Fruit fly (Drosophila melanogaster) whole organism, wandering third instar larva: ENCODE measurements around the gene mtd.

Experiments
- Dif ChIP-seq: fragments of 200-275, 200-300 bp; sonication (Bioruptor generic); optimal IDR thresholded peaks from 2 replicates; lab custom pipeline; 2018; ENCODE audit warnings: missing biosample characterization, missing genetic modification characterization; ENCODE audit not compliant: partially characterized antibody
- Hr78 ChIP-seq: fragments of >200 bp; optimal IDR thresholded peaks from 2 replicates; lab custom pipeline; 2017; ENCODE audit warnings: missing biosample characterization, missing genetic modification characterization
- OdsH ChIP-seq: fragments of 200-800 bp; sonication (Bioruptor generic); optimal IDR thresholded peaks from 2 replicates; lab custom pipeline; 2016; ENCODE audit warnings: missing biosample characterization, mild to moderate bottlenecking, missing genetic modification characterization
- br ChIP-seq: fragments of 200-800 bp; sonication (Bioruptor generic); optimal IDR thresholded peaks from 2 replicates; lab custom pipeline; 2016; ENCODE audit warnings: missing biosample characterization, missing genetic modification characterization
- dl ChIP-seq, 2 experiments: fragments of 175-275, 200-275 bp in 1 of 2; fragments of 200-275 bp in 1 of 2; sonication (Bioruptor generic); optimal IDR thresholded peaks; lab custom pipeline; 2018; ENCODE audit warnings: mild to moderate bottlenecking in 2 of 2, missing biosample characterization in 2 of 2, missing genetic modification characterization in 2 of 2, moderate library complexity in 2 of 2; ENCODE audit not compliant: partially characterized antibody in 2 of 2, insufficient read depth in 1 of 2
- dmrt93B ChIP-seq: fragments of 200-800 bp; sonication (Bioruptor generic); optimal IDR thresholded peaks from 2 replicates; lab custom pipeline; 2018; ENCODE audit warnings: missing biosample characterization, mild to moderate bottlenecking, missing genetic modification characterization
- lola ChIP-seq: fragments of >200 bp; optimal IDR thresholded peaks from 2 replicates; lab custom pipeline; 2017; ENCODE audit warnings: missing biosample characterization, missing genetic modification characterization
- pan ChIP-seq: fragments of >200 bp; optimal IDR thresholded peaks from 2 replicates; lab custom pipeline; 2017
- psq ChIP-seq: fragments of 200-800 bp; sonication (Bioruptor generic); optimal IDR thresholded peaks from 3 replicates; lab custom pipeline; 2017; ENCODE audit warnings: missing biosample characterization, mild to moderate bottlenecking, missing genetic modification characterization, moderate library complexity
- woc ChIP-seq: sonication (Bioruptor generic); optimal IDR thresholded peaks from 2 replicates; lab custom pipeline; 2016; ENCODE audit warnings: missing biosample characterization, mild to moderate bottlenecking, missing genetic modification characterization

DNA sequence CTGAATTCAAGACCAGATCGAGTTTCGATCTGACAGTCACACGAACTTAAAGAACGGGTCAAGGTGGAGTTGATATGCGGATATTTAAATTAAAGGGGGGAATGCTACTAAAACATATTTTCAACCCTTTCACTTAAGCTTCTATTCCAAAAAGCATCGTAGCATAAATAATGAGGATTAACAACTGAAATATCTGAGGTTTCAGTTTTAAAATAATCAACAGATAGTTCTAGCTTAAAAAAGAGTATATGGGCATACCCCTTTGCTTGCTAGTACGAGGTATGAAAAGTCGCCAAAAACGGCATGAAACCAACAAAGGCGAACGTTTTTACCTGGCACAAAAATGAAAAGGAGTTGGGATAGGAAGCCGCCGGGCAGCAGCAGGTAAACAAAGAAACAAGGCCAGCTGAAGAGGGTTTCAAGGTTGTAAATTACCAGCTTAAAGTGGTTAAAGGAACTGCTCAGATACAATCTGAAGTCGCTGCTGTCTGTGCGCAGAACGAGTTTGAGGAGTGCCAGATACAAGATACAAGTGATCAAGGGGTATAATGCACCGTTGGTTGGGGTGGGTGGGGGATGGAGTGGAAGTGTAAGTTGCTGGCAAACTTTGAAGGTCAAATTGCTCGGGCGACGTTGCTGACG, 18.4 kb downstream of the mtd start:
- TF ChIP-seq lola (no peak), OdsH (GFP tag; lab: Kevin White, UChicago) (peak; percentile 66), dl (GFP tag; optimal IDR thresholded peaks at IDR 0.05; lab: Kevin White, UChicago; ENCODE audit: insufficient read depth in 1 of 2, partially characterized antibody in 2 of 2) (no peak), dmrt93B (GFP tag; lab: Kevin White, UChicago) (peak; percentile 26), pan (lab: Kevin White, UChicago) (no peak), Dif (GFP tag; lab: Kevin White, UChicago) (no peak), woc (GFP tag; lab: Kevin White, UChicago) (peak; percentile 79), br (GFP tag; lab: Kevin White, UChicago) (peak; percentile 58), psq (GFP tag; lab: Kevin White, UChicago) (peak; percentile 68), Hr78 (no peak)
